Fruit fly (Drosophila melanogaster): ENCODE data around the gene CG11583.
A peak's percentile ranks its signal among the peaks of the same experiment; 100 is the strongest.

CG11583 gene

DNA sequence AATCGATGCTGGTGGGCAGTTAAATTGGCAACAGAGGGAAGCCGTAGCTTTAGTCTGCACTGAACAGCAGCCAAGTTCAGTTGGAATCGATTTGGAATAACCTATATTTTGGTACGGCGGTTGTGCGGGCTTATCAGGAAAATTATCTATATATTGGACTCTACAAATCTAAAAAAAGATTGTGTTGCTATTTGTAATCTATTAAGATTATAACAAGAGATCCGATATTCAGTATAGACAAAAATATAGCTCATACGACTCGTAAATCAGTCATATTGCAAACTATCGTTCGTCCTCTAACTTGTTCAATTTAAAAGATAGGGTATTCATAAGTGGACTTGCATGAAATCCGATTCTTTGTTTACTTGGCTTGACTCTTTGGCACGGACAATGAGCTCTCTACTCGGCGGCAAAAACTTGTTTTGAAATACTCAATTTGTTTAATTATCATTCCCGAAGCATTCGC, 6.0 kb upstream of the CG11583 start, which contains the start of gene Hexo1:
Hexo1 (plus strand) TSS at position 51 of the 466 bp plus-strand sequence.
- TF ChIP-seq CG13775 (GFP tag; optimal IDR thresholded peaks at IDR 0.05) (no peak), H2.0 (GFP tag; IDR thresholded peaks at IDR 0.05) (no peak), Tbp (GFP tag; optimal IDR thresholded peaks at IDR 0.05) (no peak), NFAT (GFP tag; IDR thresholded peaks at IDR 0.05) (no peak), CG12104 (GFP tag; optimal IDR thresholded peaks at IDR 0.05) (no peak), CG15696 (tag; optimal IDR thresholded peaks at IDR 0.05) (no peak), Mrtf (GFP tag; IDR thresholded peaks at IDR 0.05) (no peak), Antp (GFP tag; optimal IDR thresholded peaks at IDR 0.05) (no peak), Taf1 (GFP tag; IDR thresholded peaks at IDR 0.05) (no peak), lola (GFP tag; optimal IDR thresholded peaks at IDR 0.05) (no peak), CG4617 (GFP tag; optimal IDR thresholded peaks at IDR 0.05; ENCODE audit: borderline replicate concordance) (no peak), CG15269 (tag; optimal IDR thresholded peaks at IDR 0.05) (peak; percentile 65), CG18262 (tag; optimal IDR thresholded peaks at IDR 0.05) (peak; percentile 31), Six4 (GFP tag; optimal IDR thresholded peaks at IDR 0.05) (no peak), sug (tag; optimal IDR thresholded peaks at IDR 0.05) (peak; percentile 80), CG10321 (GFP tag; IDR thresholded peaks at IDR 0.05) (no peak), Mad (GFP tag; optimal IDR thresholded peaks at IDR 0.05) (no peak), danr (GFP tag; IDR thresholded peaks at IDR 0.05) (no peak), HLHmδ (GFP tag; optimal IDR thresholded peaks at IDR 0.05) (no peak), CG12391 (tag; optimal IDR thresholded peaks at IDR 0.05) (peak; percentile 27), Stat92E (GFP tag; optimal IDR thresholded peaks at IDR 0.05) (no peak), bab2 (GFP tag; optimal IDR thresholded peaks at IDR 0.05) (peak; percentile 13), CG9609 (GFP tag; optimal IDR thresholded peaks at IDR 0.05) (no peak), CG18011 (GFP tag; optimal IDR thresholded peaks at IDR 0.05) (peak; percentile 23), scrt (GFP tag; optimal IDR thresholded peaks at IDR 0.05) (no peak), CG1024 (GFP tag; IDR thresholded peaks at IDR 0.05) (no peak), CG33557 (GFP tag; optimal IDR thresholded peaks at IDR 0.05) (no peak), CG8290 (GFP tag; optimal IDR thresholded peaks at IDR 0.05) (no peak), CG8290 (tag; optimal IDR thresholded peaks at IDR 0.05) (peak in 1 of 2 experiments; percentile 51), Vsx1 (GFP tag; optimal IDR thresholded peaks at IDR 0.05) (no peak), yki (optimal IDR thresholded peaks at IDR 0.05) (no peak), CG10274 (GFP tag; optimal IDR thresholded peaks at IDR 0.05) (no peak), fru (optimal IDR thresholded peaks at IDR 0.05) (no peak), odd (GFP tag; optimal IDR thresholded peaks at IDR 0.05) (peak; percentile 36), CG10979 (tag; optimal IDR thresholded peaks at IDR 0.05) (peak; percentile 21), zen (tag; optimal IDR thresholded peaks at IDR 0.05) (no peak), vvl (GFP tag; IDR thresholded peaks at IDR 0.05) (no peak; the same call in 1 of the 2 replicates), CG8089 (GFP tag; optimal IDR thresholded peaks at IDR 0.05) (no peak), CG13123 (GFP tag; optimal IDR thresholded peaks at IDR 0.05) (no peak), crc (GFP tag; optimal IDR thresholded peaks at IDR 0.05) (no peak), fu2 (GFP tag; optimal IDR thresholded peaks at IDR 0.05) (no peak), CrebB (tag; optimal IDR thresholded peaks at IDR 0.05) (peak; percentile 23), ac (GFP tag; optimal IDR thresholded peaks at IDR 0.05) (no peak), jumu (GFP tag; optimal IDR thresholded peaks at IDR 0.05) (no peak), BtbVII (GFP tag; optimal IDR thresholded peaks at IDR 0.05) (peak; percentile 21), Abd-B (GFP tag; optimal IDR thresholded peaks at IDR 0.05) (no peak), CG3995 (GFP tag; optimal IDR thresholded peaks at IDR 0.05) (no peak), Side (GFP tag; optimal IDR thresholded peaks at IDR 0.05) (no peak), CG31365 (tag; optimal IDR thresholded peaks at IDR 0.05) (no peak), gsb (GFP tag; IDR thresholded peaks at IDR 0.05) (no peak), CG12219 (GFP tag; optimal IDR thresholded peaks at IDR 0.05) (peak; percentile 34), phol (tag; optimal IDR thresholded peaks at IDR 0.05) (peak; percentile 10)
